Worm (Caenorhabditis elegans) whole organism, young adult: ENCODE results near the gene Y15E3A.3.

ENCODE experiments used
- cebp-2 ChIP-seq: fragments of 200-800 bp; sonication (Bioruptor generic); IDR thresholded peaks from 2 replicates; pipeline ENCODE4 v1.3.6; 2022; ENCODE audit warnings: missing genetic modification characterization, missing compliant biosample characterization
- hlh-12 ChIP-seq: sonication (generic microtip); optimal IDR thresholded peaks from 2 replicates; lab custom pipeline; 2016; ENCODE audit warnings: missing genetic modification characterization, missing compliant biosample characterization
- madf-6 ChIP-seq: fragments of 200-800 bp; sonication (Bioruptor generic); IDR thresholded peaks from 2 replicates; pipeline ENCODE4 v1.3.6; 2022; ENCODE audit warnings: missing genetic modification reagents, missing genetic modification characterization, missing compliant biosample characterization
- snpc-4 ChIP-seq, 5 experiments: fragments of 150-350 bp in 1 of 5; sonication (generic microtip) in 4 of 5; optimal IDR thresholded peaks; 2 replicates each; lab custom pipeline; 2014 to 2018; ENCODE audit warnings: missing genetic modification characterization in 5 of 5, missing biosample characterization in 3 of 5, antibody characterized with exemption in 2 of 5, mild to moderate bottlenecking in 2 of 5, missing compliant biosample characterization in 2 of 5, missing genotype in 2 of 5, moderate library complexity in 2 of 5, missing genetic modification reagents in 1 of 5
- unc-130 ChIP-seq: sonication (generic microtip); optimal IDR thresholded peaks from 2 replicates; lab custom pipeline; 2016; ENCODE audit warnings: missing genetic modification reagents, missing genetic modification characterization, missing compliant biosample characterization
- xnd-1 ChIP-seq: sonication (generic microtip); optimal IDR thresholded peaks from 2 replicates; lab custom pipeline; 2016; ENCODE audit warnings: missing genotype, missing genetic modification reagents, missing genetic modification characterization, missing compliant biosample characterization

- TF ChIP-seq cebp-2 (no peak), unc-130 (no peak), madf-6 (GFP tag; lab: Robert Waterston, UW) (no peak), snpc-4 (GFP tag; optimal IDR thresholded peaks at IDR 0.05; lab: Kevin White, UChicago) (no peak), snpc-4 (tag; optimal IDR thresholded peaks at IDR 0.05; lab: Kevin White, UChicago) (no peak), hlh-12 (tag; lab: Kevin White, UChicago) (no peak), xnd-1 (tag; lab: Kevin White, UChicago) (no peak)
These were observed 25.6 kb downstream of the Y15E3A.3 start for ce11 chrX:15300002-15300401.
